Worm (Caenorhabditis elegans) whole organism, L4 larva: Measurements from ENCODE around the gene hphd-1.
A peak's percentile ranks its signal among the peaks of the same experiment; 100 is the strongest.

Source experiments
- D1046.2 ChIP-seq: fragments of 200-800 bp; sonication (Bioruptor generic); IDR thresholded peaks from 2 replicates; pipeline ENCODE4 v1.3.6; 2022; ENCODE audit warnings: missing genetic modification characterization, missing compliant biosample characterization
- R02D3.7 ChIP-seq: fragments of 150-350 bp; sonication (generic microtip); optimal IDR thresholded peaks from 3 replicates; lab custom pipeline; 2014; ENCODE audit warnings: missing biosample characterization, missing genetic modification characterization
- T20F7.1 ChIP-seq: fragments of 200-800 bp; sonication (Bioruptor generic); optimal IDR thresholded peaks from 2 replicates; lab custom pipeline; 2018; ENCODE audit warnings: mild to moderate bottlenecking, missing genetic modification characterization, missing compliant biosample characterization
- Y48G9A.11 ChIP-seq: fragments of 200-800 bp; sonication (Bioruptor generic); IDR thresholded peaks from 2 replicates; pipeline ENCODE4 v1.3.6; 2022; ENCODE audit warnings: missing genetic modification reagents, missing genetic modification characterization, missing compliant biosample characterization
- Y5F2A.4 ChIP-seq: fragments of 200-800 bp; sonication (Bioruptor generic); optimal IDR thresholded peaks from 2 replicates; lab custom pipeline; 2018; ENCODE audit warnings: mild to moderate bottlenecking, missing genetic modification characterization, missing compliant biosample characterization
- ZK546.5 ChIP-seq, 2 experiments: sonication (generic microtip); optimal IDR thresholded peaks; 2 replicates each; lab custom pipeline; 2017; ENCODE audit warnings: missing biosample characterization in 2 of 2, missing genetic modification characterization in 2 of 2
- aha-1 ChIP-seq: fragments of 150-350 bp; peaks from one replicate; lab custom pipeline; 2014; ENCODE audit warnings: missing biosample characterization, missing genetic modification characterization
- aly-2 ChIP-seq: sonication (generic microtip); optimal IDR thresholded peaks from 2 replicates; lab custom pipeline; 2018; ENCODE audit warnings: missing biosample characterization, missing genetic modification characterization
- ama-1 ChIP-seq: fragments of 150-350 bp; optimal IDR thresholded peaks from 2 replicates; lab custom pipeline; 2014; ENCODE audit warnings: inconsistent platforms, mixed read lengths
- arid-1 ChIP-seq: fragments of 200-800 bp; sonication (Bioruptor generic); conservative IDR thresholded peaks from 2 replicates; pipeline ENCODE4 v1.3.6; 2022; ENCODE audit warnings: missing genetic modification reagents, missing genetic modification characterization, missing compliant biosample characterization
- ceh-28 ChIP-seq: fragments of 150-350 bp; optimal IDR thresholded peaks from 2 replicates; lab custom pipeline; 2014; ENCODE audit warnings: missing biosample characterization, missing genetic modification reagents, missing genetic modification characterization
- ceh-82 ChIP-seq: sonication (generic microtip); optimal IDR thresholded peaks from 2 replicates; lab custom pipeline; 2017; ENCODE audit warnings: missing biosample characterization, missing genetic modification characterization
- ctbp-1 ChIP-seq: fragments of 200-800 bp; sonication (Bioruptor generic); IDR thresholded peaks from 2 replicates; pipeline ENCODE4 v1.3.6; 2022; ENCODE audit warnings: missing genetic modification reagents, missing genetic modification characterization, missing compliant biosample characterization
- daf-16 ChIP-seq, 3 experiments: sonication (generic microtip); optimal IDR thresholded peaks; 2 replicates each; lab custom pipeline; 2016 to 2017; ENCODE audit warnings: missing genetic modification characterization in 3 of 3, missing genetic modification reagents in 3 of 3, mild to moderate bottlenecking in 2 of 3, missing compliant biosample characterization in 2 of 3, missing biosample characterization in 1 of 3, moderate library complexity in 1 of 3
- daf-19 ChIP-seq: fragments of 200-800 bp; sonication (Bioruptor generic); conservative IDR thresholded peaks from 2 replicates; pipeline ENCODE4 v1.3.6; 2022; ENCODE audit warnings: missing genetic modification characterization, missing compliant biosample characterization
- daf-8 ChIP-seq: fragments of 200-800 bp; sonication (Bioruptor generic); IDR thresholded peaks from 2 replicates; pipeline ENCODE4 v1.3.6; 2022; ENCODE audit warnings: missing genetic modification characterization, missing compliant biosample characterization
- dmd-8 ChIP-seq: fragments of 200-800 bp; sonication (Bioruptor generic); IDR thresholded peaks from 2 replicates; pipeline ENCODE4 v1.3.6; 2022; ENCODE audit warnings: missing genetic modification characterization, missing compliant biosample characterization
- dve-1 ChIP-seq: sonication (generic microtip); optimal IDR thresholded peaks from 2 replicates; lab custom pipeline; 2017; ENCODE audit warnings: antibody characterized with exemption, mild to moderate bottlenecking, missing genetic modification characterization, missing compliant biosample characterization; ENCODE audit not compliant: insufficient read depth
- egl-27 ChIP-seq: sonication (generic microtip); optimal IDR thresholded peaks from 3 replicates; lab custom pipeline; 2017; ENCODE audit warnings: missing biosample characterization, missing genetic modification reagents, missing genetic modification characterization
- egl-43 ChIP-seq: fragments of 200-800 bp; sonication (Bioruptor generic); IDR thresholded peaks from 2 replicates; pipeline ENCODE4 v1.3.6; 2022; ENCODE audit warnings: missing genetic modification reagents, missing genetic modification characterization, missing compliant biosample characterization
- fos-1 ChIP-seq: fragments of 150-350 bp; optimal IDR thresholded peaks from 2 replicates; lab custom pipeline; 2014; ENCODE audit warnings: missing biosample characterization, missing genetic modification characterization
- hlh-11 ChIP-seq: fragments of 200-800 bp; sonication (Bioruptor generic); optimal IDR thresholded peaks from 2 replicates; lab custom pipeline; 2018; ENCODE audit warnings: mild to moderate bottlenecking, missing genetic modification characterization, missing compliant biosample characterization
- lim-7 ChIP-seq: fragments of 200-800 bp; sonication (Bioruptor generic); IDR thresholded peaks from 2 replicates; pipeline ENCODE4 v1.3.6; 2022; ENCODE audit warnings: missing genetic modification characterization, missing compliant biosample characterization
- lin-38 ChIP-seq: fragments of 200-800 bp; sonication (Bioruptor generic); IDR thresholded peaks from 2 replicates; pipeline ENCODE4 v1.3.6; 2022; ENCODE audit warnings: missing genetic modification reagents, missing genetic modification characterization, missing compliant biosample characterization
- mdl-1 ChIP-seq, 2 experiments: fragments of 150-350 bp in 1 of 2; sonication (generic microtip) in 1 of 2; optimal IDR thresholded peaks; 2 replicates each; lab custom pipeline; 2014 to 2017; ENCODE audit warnings: missing biosample characterization in 2 of 2, missing genetic modification characterization in 2 of 2
- mep-1 ChIP-seq: fragments of 150-350 bp; sonication (generic microtip); optimal IDR thresholded peaks from 3 replicates; lab custom pipeline; 2014; ENCODE audit warnings: missing biosample characterization, missing genetic modification characterization
- mes-2 ChIP-seq: sonication (generic microtip); optimal IDR thresholded peaks from 2 replicates; lab custom pipeline; 2016; ENCODE audit warnings: missing genotype, mild to moderate bottlenecking, missing genetic modification characterization, missing compliant biosample characterization; ENCODE audit not compliant: poor library complexity, severe bottlenecking
- mxl-2 ChIP-seq: fragments of 200-800 bp; sonication (Bioruptor generic); conservative IDR thresholded peaks from 2 replicates; pipeline ENCODE4 v1.3.6; 2022; ENCODE audit warnings: missing genetic modification reagents, missing genetic modification characterization, missing compliant biosample characterization
- mxl-3 ChIP-seq: fragments of 200-800 bp; sonication (Bioruptor generic); optimal IDR thresholded peaks from 2 replicates; lab custom pipeline; 2018; ENCODE audit warnings: mild to moderate bottlenecking, missing genetic modification characterization, missing compliant biosample characterization
- nhr-10 ChIP-seq: fragments of 150-350 bp; optimal IDR thresholded peaks from 2 replicates; lab custom pipeline; 2014; ENCODE audit warnings: missing biosample characterization, missing genetic modification characterization
- nhr-237 ChIP-seq: sonication (generic microtip); optimal IDR thresholded peaks from 2 replicates; lab custom pipeline; 2017; ENCODE audit warnings: missing biosample characterization, missing genetic modification characterization
- nhr-41 ChIP-seq: fragments of 200-800 bp; sonication (Bioruptor generic); IDR thresholded peaks from 2 replicates; pipeline ENCODE4 v1.3.6; 2022; ENCODE audit warnings: missing genetic modification reagents, missing genetic modification characterization, missing compliant biosample characterization
- nhr-76 ChIP-seq: fragments of 150-350 bp; optimal IDR thresholded peaks from 2 replicates; lab custom pipeline; 2014; ENCODE audit warnings: missing biosample characterization, missing genetic modification characterization
- php-3 ChIP-seq: fragments of 200-800 bp; sonication (Bioruptor generic); IDR thresholded peaks from 2 replicates; pipeline ENCODE4 v1.3.6; 2022; ENCODE audit warnings: missing genetic modification reagents, missing genetic modification characterization, missing compliant biosample characterization
- sdz-12 ChIP-seq: fragments of 200-800 bp; sonication (Bioruptor generic); optimal IDR thresholded peaks from 2 replicates; lab custom pipeline; 2018; ENCODE audit warnings: mild to moderate bottlenecking, missing genetic modification characterization, missing compliant biosample characterization
- set-16 ChIP-seq: fragments of 200-800 bp; sonication (Bioruptor generic); IDR thresholded peaks from 2 replicates; pipeline ENCODE4 v1.3.6; 2022; ENCODE audit warnings: missing genetic modification reagents, missing genetic modification characterization, missing compliant biosample characterization
- tag-97 ChIP-seq: fragments of 200-800 bp; sonication (Bioruptor generic); IDR thresholded peaks from 2 replicates; pipeline ENCODE4 v1.3.6; 2022; ENCODE audit warnings: missing genetic modification characterization, missing compliant biosample characterization
- tra-1 ChIP-seq: fragments of 200-800 bp; sonication (Bioruptor generic); IDR thresholded peaks from 2 replicates; pipeline ENCODE4 v1.3.6; 2022; ENCODE audit warnings: missing genetic modification reagents, missing genetic modification characterization, missing compliant biosample characterization
- unc-130 ChIP-seq: sonication (generic microtip); optimal IDR thresholded peaks from 2 replicates; lab custom pipeline; 2016; ENCODE audit warnings: missing genetic modification reagents, missing genetic modification characterization, missing compliant biosample characterization
- unc-62 ChIP-seq, 3 experiments: fragments of 150-350 bp in 1 of 3; sonication (generic microtip); optimal IDR thresholded peaks in 2 of 3; peaks in 1 of 3; 1 replicate in 1 of 3; 2 replicates in 2 of 3; lab custom pipeline; 2014 to 2017; ENCODE audit warnings: missing biosample characterization in 3 of 3, missing genetic modification characterization in 3 of 3, missing genetic modification reagents in 3 of 3, missing genotype in 1 of 3
- zip-11 ChIP-seq: fragments of 200-800 bp; sonication (Bioruptor generic); IDR thresholded peaks from 2 replicates; pipeline ENCODE4 v1.3.6; 2022; ENCODE audit warnings: missing genetic modification characterization, missing compliant biosample characterization
- ztf-7 ChIP-seq: fragments of 150-350 bp; optimal IDR thresholded peaks from 2 replicates; lab custom pipeline; 2014; ENCODE audit warnings: missing biosample characterization, missing genetic modification characterization

The hphd-1 gene

DNA sequence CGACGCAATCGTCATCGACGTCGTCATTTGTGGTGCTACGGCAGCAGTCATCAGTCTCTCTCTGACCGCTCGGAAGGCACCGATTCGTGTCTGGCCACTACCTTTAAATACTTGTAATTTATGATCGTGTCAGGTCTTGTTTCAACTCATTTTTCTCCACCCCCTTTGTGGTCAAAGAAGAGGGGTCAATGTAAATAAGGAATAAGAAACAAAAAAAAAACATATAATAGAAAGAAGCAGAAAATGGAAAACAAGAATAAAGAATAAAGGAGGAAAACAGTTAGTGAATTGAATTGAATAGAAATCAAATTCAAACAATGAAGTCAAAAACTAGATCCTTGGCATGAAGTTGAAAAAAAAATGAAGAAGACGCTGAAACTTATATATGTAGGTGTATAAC, 4.4 kb upstream of the hphd-1 start, which contains the start of gene Y38F1A.8:
TSS of gene Y38F1A.8 (minus strand) at position 101 of the 400 bp plus-strand sequence.
- no peak for TF ChIP-seq ztf-7 (tag; lab: Kevin White, UChicago)
- TF ChIP-seq hlh-11 (tag; lab: Kevin White, UChicago), result no peak
- no peak for TF ChIP-seq R02D3.7 (tag; lab: Kevin White, UChicago)
- no peak for TF ChIP-seq unc-130
- TF ChIP-seq daf-19 (GFP tag; lab: Robert Waterston, UW), result no peak

DNA sequence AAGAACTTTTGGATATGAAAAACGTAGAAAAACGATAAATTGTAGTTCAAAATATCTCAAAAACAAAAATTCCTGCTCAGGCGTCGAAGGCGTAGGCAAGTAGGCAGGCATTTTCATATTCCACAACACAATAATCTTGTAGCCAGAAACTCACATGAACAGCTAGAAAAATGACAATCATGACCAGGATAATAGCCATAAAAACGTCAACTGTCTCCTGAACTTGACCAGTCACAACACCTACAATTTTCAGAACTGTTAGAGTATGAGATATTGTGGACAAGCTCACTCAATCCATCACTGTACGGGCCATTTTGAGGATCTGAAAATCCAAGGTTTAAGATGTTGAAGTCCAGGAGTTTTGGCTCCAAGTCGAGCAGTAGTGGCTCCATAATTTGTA, 1.0 kb upstream of the hphd-1 start, which contains the start of gene Y38F1A.7:
TSS of gene Y38F1A.7 (minus strand) at position 392 of the 400 bp plus-strand sequence.
- TF ChIP-seq egl-43 (GFP tag; lab: Robert Waterston, UW) (no peak), set-16 (GFP tag; lab: Robert Waterston, UW) (no peak), unc-62 (GFP tag; optimal IDR thresholded peaks at IDR 0.05 in 1 of 2; lab: Kevin White, UChicago) (peak in 1 of 2 experiments; percentile 92), unc-62 (tag; optimal IDR thresholded peaks at IDR 0.05; lab: Kevin White, UChicago) (no peak)
- TF ChIP-seq, all 104 proteins: peak for 1

DNA sequence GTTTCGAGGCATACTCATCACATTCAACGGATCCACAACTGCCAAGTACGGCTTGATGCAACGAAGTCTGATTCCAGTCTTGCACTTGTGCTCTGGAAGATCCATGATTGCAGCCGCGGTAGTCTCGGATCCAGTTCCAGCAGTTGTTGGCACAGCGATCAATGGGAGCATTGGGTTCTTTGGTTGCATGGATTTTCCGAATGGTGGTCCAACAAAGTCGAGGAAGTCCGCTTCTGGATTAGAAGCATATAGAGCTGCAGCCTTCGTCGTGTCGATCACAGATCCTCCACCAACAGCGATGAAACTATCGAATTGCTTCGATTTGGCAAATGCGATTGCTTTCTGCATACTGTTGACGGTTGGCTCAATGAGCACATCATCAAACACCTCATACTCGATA, 1.0 kb downstream of the hphd-1 start:
- TF ChIP-seq ctbp-1 (GFP tag; lab: Robert Waterston, UW) (no peak), arid-1 (GFP tag; lab: Robert Waterston, UW) (no peak), aha-1 (peak; percentile 89), D1046.2 (GFP tag; lab: Robert Waterston, UW) (0 out of 2 replicates have a peak, but pooled peaks have one; percentile 9), mxl-2 (GFP tag; lab: Robert Waterston, UW) (0 out of 2 replicates have a peak, but pooled peaks have one; percentile 30), aly-2 (tag; lab: Kevin White, UChicago) (no peak), nhr-237 (tag; lab: Kevin White, UChicago) (no peak), php-3 (GFP tag; lab: Robert Waterston, UW) (no peak), Y5F2A.4 (no peak), lin-38 (GFP tag; lab: Robert Waterston, UW) (no peak), mes-2 (no peak), sdz-12 (no peak), egl-27 (tag; lab: Kevin White, UChicago) (no peak), T20F7.1 (GFP tag; lab: Kevin White, UChicago) (no peak)

DNA sequence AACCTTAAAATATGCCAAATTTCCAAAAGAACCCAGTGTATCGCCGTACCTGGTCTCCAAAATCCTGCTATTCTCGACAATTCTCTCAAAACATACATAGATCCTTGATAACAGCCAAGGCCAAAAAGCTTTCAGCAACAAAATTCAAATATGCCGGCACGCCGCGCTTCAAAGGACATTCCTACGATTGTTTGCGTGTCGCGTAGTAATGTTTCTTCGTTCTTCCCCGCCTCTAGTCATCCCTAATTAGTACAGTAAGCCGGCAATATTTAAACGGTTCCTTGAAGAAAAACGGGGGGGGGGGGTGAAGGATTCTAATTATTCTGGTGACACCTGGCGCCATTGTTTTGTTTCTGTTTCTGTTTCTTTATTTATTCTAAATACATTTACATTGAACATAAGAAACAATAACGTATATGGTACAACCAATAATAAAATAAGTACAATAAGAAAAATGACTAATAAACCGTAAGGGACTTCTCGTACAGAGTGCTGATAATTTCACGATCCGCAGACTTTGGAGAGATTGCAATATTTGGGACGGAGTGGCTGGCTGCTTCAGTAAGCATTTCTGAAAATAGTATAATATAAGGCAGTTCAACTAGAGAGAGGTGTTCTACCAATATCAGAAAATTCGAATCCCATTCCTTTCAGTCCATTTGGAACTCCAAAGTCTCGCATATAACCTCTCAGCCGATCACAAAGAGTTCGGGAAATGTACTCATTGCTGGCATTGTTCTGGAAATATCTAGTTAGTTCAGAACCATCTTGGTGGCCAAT, 2.2 kb downstream of the hphd-1 start:
- TF ChIP-seq R02D3.7 (tag; lab: Kevin White, UChicago) (no peak), ceh-28 (tag; lab: Kevin White, UChicago) (no peak), lim-7 (GFP tag; lab: Robert Waterston, UW) (peak; percentile 67), daf-16 (GFP tag; optimal IDR thresholded peaks at IDR 0.05; lab: Kevin White, UChicago) (peak in 1 of 2 experiments; percentile 15), daf-16 (tag; optimal IDR thresholded peaks at IDR 0.05; lab: Kevin White, UChicago) (peak; percentile 34), hlh-11 (tag; lab: Kevin White, UChicago) (peak; percentile 53), tra-1 (no peak), ama-1 (lab: Kevin White, UChicago) (no peak), nhr-10 (tag; lab: Kevin White, UChicago) (no peak), nhr-76 (tag; lab: Kevin White, UChicago) (no peak), fos-1 (tag; lab: Kevin White, UChicago) (no peak), tag-97 (GFP tag; lab: Robert Waterston, UW) (no peak), daf-8 (no peak), unc-130 (no peak), egl-43 (GFP tag; lab: Robert Waterston, UW) (no peak), Y48G9A.11 (GFP tag; lab: Robert Waterston, UW) (0 out of 2 replicates have a peak, but pooled peaks have one; percentile 19), ZK546.5 (tag; optimal IDR thresholded peaks at IDR 0.05; lab: Kevin White, UChicago) (no peak), mdl-1 (tag; optimal IDR thresholded peaks at IDR 0.05; lab: Kevin White, UChicago) (no peak), aha-1 (peak; percentile 73), mxl-2 (GFP tag; lab: Robert Waterston, UW) (0 out of 2 replicates have a peak, but pooled peaks have one; percentile 20), zip-11 (GFP tag; lab: Robert Waterston, UW) (no peak), dve-1 (tag; lab: Kevin White, UChicago) (peak; percentile 65), dmd-8 (GFP tag; lab: Robert Waterston, UW) (no peak), mxl-3 (no peak), ceh-82 (no peak), nhr-41 (no peak), daf-19 (GFP tag; lab: Robert Waterston, UW) (no peak), mep-1 (tag; lab: Kevin White, UChicago) (peak; percentile 21), T20F7.1 (GFP tag; lab: Kevin White, UChicago) (no peak)
